Worm (Caenorhabditis elegans) whole organism, young adult: ENCODE results near the gene aqp-10.

Experiments
- C06A6.2 ChIP-seq: fragments of 200-800 bp; sonication (Bioruptor generic); conservative IDR thresholded peaks from 2 replicates; pipeline ENCODE4 v1.3.6; 2022; ENCODE audit warnings: missing genetic modification characterization, missing compliant biosample characterization
- D2030.7 ChIP-seq: fragments of 200-800 bp; sonication (Bioruptor generic); IDR thresholded peaks from 2 replicates; pipeline ENCODE4 v1.3.6; 2022; ENCODE audit warnings: missing genetic modification reagents, missing genetic modification characterization, missing compliant biosample characterization
- F10E7.11 ChIP-seq: sonication (generic microtip); optimal IDR thresholded peaks from 2 replicates; lab custom pipeline; 2017; ENCODE audit warnings: mild to moderate bottlenecking, missing genetic modification characterization, moderate library complexity, missing compliant biosample characterization
- F23B12.7 ChIP-seq: sonication (generic microtip); optimal IDR thresholded peaks from 2 replicates; lab custom pipeline; 2017; ENCODE audit warnings: missing genetic modification characterization, mild to moderate bottlenecking, missing compliant biosample characterization, antibody characterized with exemption, moderate library complexity; ENCODE audit not compliant: insufficient read depth
- F57A8.1 ChIP-seq: fragments of 200-800 bp; sonication (Bioruptor generic); optimal IDR thresholded peaks from 2 replicates; lab custom pipeline; 2018; ENCODE audit warnings: mild to moderate bottlenecking, missing genetic modification characterization, moderate library complexity, missing compliant biosample characterization
- K11D2.4 ChIP-seq: fragments of 200-800 bp; sonication (Bioruptor generic); IDR thresholded peaks from 2 replicates; pipeline ENCODE4 v1.3.6; 2022; ENCODE audit warnings: missing genetic modification reagents, missing genetic modification characterization, missing compliant biosample characterization
- T07F8.4 ChIP-seq: sonication (generic microtip); optimal IDR thresholded peaks from 2 replicates; lab custom pipeline; 2016; ENCODE audit warnings: mild to moderate bottlenecking, missing genetic modification characterization, moderate library complexity, missing compliant biosample characterization
- Y53G8AR.9 ChIP-seq: fragments of 200-800 bp; sonication (Bioruptor generic); conservative IDR thresholded peaks from 2 replicates; pipeline ENCODE4 v1.3.6; 2022; ENCODE audit warnings: missing genetic modification reagents, missing genetic modification characterization, missing compliant biosample characterization
- ZK185.1 ChIP-seq: sonication (generic microtip); optimal IDR thresholded peaks from 2 replicates; lab custom pipeline; 2016; ENCODE audit warnings: mild to moderate bottlenecking, missing genetic modification characterization, missing compliant biosample characterization; ENCODE audit not compliant: poor library complexity, severe bottlenecking
- aptf-2 ChIP-seq: fragments of 200-800 bp; sonication (Bioruptor generic); conservative IDR thresholded peaks from 2 replicates; pipeline ENCODE4 v1.3.6; 2022; ENCODE audit warnings: missing genetic modification reagents, missing genetic modification characterization, missing compliant biosample characterization
- attf-3 ChIP-seq: fragments of 200-800 bp; sonication (Bioruptor generic); conservative IDR thresholded peaks from 2 replicates; pipeline ENCODE4 v1.3.6; 2022; ENCODE audit warnings: missing genetic modification reagents, missing genetic modification characterization, missing compliant biosample characterization
- bed-2 ChIP-seq: fragments of 200-800 bp; sonication (Bioruptor generic); IDR thresholded peaks from 2 replicates; pipeline ENCODE4 v1.3.6; 2022; ENCODE audit warnings: missing genetic modification reagents, missing genetic modification characterization, missing compliant biosample characterization
- ceh-27 ChIP-seq: fragments of 200-800 bp; sonication (Bioruptor generic); optimal IDR thresholded peaks from 2 replicates; lab custom pipeline; 2018; ENCODE audit warnings: mild to moderate bottlenecking, missing genetic modification characterization, moderate library complexity, missing compliant biosample characterization
- die-1 ChIP-seq: sonication (generic microtip); optimal IDR thresholded peaks from 2 replicates; lab custom pipeline; 2016; ENCODE audit warnings: missing genotype, mild to moderate bottlenecking, missing genetic modification characterization, missing compliant biosample characterization
- dox-1 ChIP-seq: fragments of 200-800 bp; sonication (Bioruptor generic); IDR thresholded peaks from 2 replicates; pipeline ENCODE4 v1.3.6; 2022; ENCODE audit warnings: missing genetic modification reagents, missing genetic modification characterization, missing compliant biosample characterization
- dpl-1 ChIP-seq: fragments of 150-350 bp; optimal IDR thresholded peaks from 2 replicates; lab custom pipeline; 2014; ENCODE audit warnings: missing biosample characterization, missing genetic modification reagents, missing genetic modification characterization
- hlh-26 ChIP-seq: fragments of 200-800 bp; sonication (Bioruptor generic); conservative IDR thresholded peaks from 2 replicates; pipeline ENCODE4 v1.3.6; 2022; ENCODE audit warnings: missing genetic modification reagents, missing genetic modification characterization, missing compliant biosample characterization
- hmg-20 ChIP-seq: fragments of 200-800 bp; sonication (Bioruptor generic); IDR thresholded peaks from 2 replicates; pipeline ENCODE4 v1.3.6; 2022; ENCODE audit warnings: missing genetic modification reagents, missing genetic modification characterization, missing compliant biosample characterization
- lag-1 ChIP-seq: fragments of 200-800 bp; sonication (Bioruptor generic); IDR thresholded peaks from 2 replicates; pipeline ENCODE4 v1.3.6; 2022; ENCODE audit warnings: missing genetic modification reagents, missing genetic modification characterization, missing compliant biosample characterization
- let-526 ChIP-seq: fragments of 200-800 bp; sonication (Bioruptor generic); IDR thresholded peaks from 2 replicates; pipeline ENCODE4 v1.3.6; 2022; ENCODE audit warnings: missing genetic modification reagents, missing genetic modification characterization, missing compliant biosample characterization
- lin-26 ChIP-seq: fragments of 200-800 bp; sonication (Bioruptor generic); IDR thresholded peaks from 2 replicates; pipeline ENCODE4 v1.3.6; 2022; ENCODE audit warnings: missing genetic modification reagents, missing genetic modification characterization, missing compliant biosample characterization
- lin-40 ChIP-seq: sonication (generic microtip); optimal IDR thresholded peaks from 2 replicates; lab custom pipeline; 2016; ENCODE audit warnings: missing genetic modification characterization, mild to moderate bottlenecking, missing compliant biosample characterization, missing genotype, missing genetic modification reagents
- lsl-1 ChIP-seq: fragments of 200-800 bp; sonication (Bioruptor generic); optimal IDR thresholded peaks from 2 replicates; lab custom pipeline; 2018; ENCODE audit warnings: mild to moderate bottlenecking, missing genetic modification characterization, moderate library complexity, missing compliant biosample characterization
- madf-6 ChIP-seq: fragments of 200-800 bp; sonication (Bioruptor generic); IDR thresholded peaks from 2 replicates; pipeline ENCODE4 v1.3.6; 2022; ENCODE audit warnings: missing genetic modification reagents, missing genetic modification characterization, missing compliant biosample characterization
- mes-4 ChIP-seq: sonication (generic microtip); optimal IDR thresholded peaks from 2 replicates; lab custom pipeline; 2016; ENCODE audit warnings: missing genotype, missing genetic modification characterization, missing compliant biosample characterization
- nfyb-1 ChIP-seq: fragments of 200-800 bp; sonication (Bioruptor generic); IDR thresholded peaks from 2 replicates; pipeline ENCODE4 v1.3.6; 2022; ENCODE audit warnings: missing genetic modification reagents, missing genetic modification characterization, missing compliant biosample characterization
- nhr-179 ChIP-seq: sonication (generic microtip); optimal IDR thresholded peaks from 2 replicates; lab custom pipeline; 2016; ENCODE audit warnings: mild to moderate bottlenecking, missing genetic modification characterization, missing compliant biosample characterization
- sdz-38 ChIP-seq: sonication (generic microtip); optimal IDR thresholded peaks from 2 replicates; lab custom pipeline; 2016; ENCODE audit warnings: missing genotype, missing genetic modification characterization, missing compliant biosample characterization
- somi-1 ChIP-seq: fragments of 200-800 bp; sonication (Bioruptor generic); optimal IDR thresholded peaks from 2 replicates; lab custom pipeline; 2018; ENCODE audit warnings: mild to moderate bottlenecking, missing genetic modification characterization, missing compliant biosample characterization
- sptf-2 ChIP-seq: fragments of 200-800 bp; sonication (Bioruptor generic); optimal IDR thresholded peaks from 2 replicates; lab custom pipeline; 2018; ENCODE audit warnings: mild to moderate bottlenecking, missing genetic modification characterization, missing compliant biosample characterization
- tlf-1 ChIP-seq: fragments of 200-800 bp; sonication (Bioruptor generic); optimal IDR thresholded peaks from 2 replicates; lab custom pipeline; 2018; ENCODE audit warnings: mild to moderate bottlenecking, missing genetic modification characterization, missing compliant biosample characterization
- unc-130 ChIP-seq: sonication (generic microtip); optimal IDR thresholded peaks from 2 replicates; lab custom pipeline; 2016; ENCODE audit warnings: missing genetic modification reagents, missing genetic modification characterization, missing compliant biosample characterization
- ztf-22 ChIP-seq: fragments of 200-800 bp; sonication (Bioruptor generic); optimal IDR thresholded peaks from 2 replicates; lab custom pipeline; 2018; ENCODE audit warnings: mild to moderate bottlenecking, missing genetic modification characterization, moderate library complexity, missing compliant biosample characterization
- ztf-26 ChIP-seq: sonication (generic microtip); optimal IDR thresholded peaks from 2 replicates; lab custom pipeline; 2017; ENCODE audit warnings: missing genetic modification characterization, missing compliant biosample characterization
- ztf-3 ChIP-seq: fragments of 200-800 bp; sonication (Bioruptor generic); optimal IDR thresholded peaks from 2 replicates; lab custom pipeline; 2018; ENCODE audit warnings: mild to moderate bottlenecking, missing genetic modification characterization, missing compliant biosample characterization
- ztf-6 ChIP-seq: fragments of 200-800 bp; sonication (Bioruptor generic); IDR thresholded peaks from 2 replicates; pipeline ENCODE4 v1.3.6; 2022; ENCODE audit warnings: missing genetic modification reagents, missing genetic modification characterization, missing compliant biosample characterization

Gene aqp-10

ce11 chrII:9759382-9759781 lies 10.3 kb downstream of the aqp-10 start:
- TF ChIP-seq lsl-1 (GFP tag; lab: Kevin White, UChicago), result no peak
- TF ChIP-seq sdz-38, result no peak
- TF ChIP-seq F23B12.7 (tag; lab: Kevin White, UChicago), result no peak
- no peak for TF ChIP-seq lin-26 (GFP tag; lab: Robert Waterston, UW)
- TF ChIP-seq ztf-3 (GFP tag; lab: Kevin White, UChicago), result no peak
- TF ChIP-seq somi-1 (GFP tag; lab: Kevin White, UChicago), result no peak
- no peak for TF ChIP-seq unc-130 (GFP tag; lab: Kevin White, UChicago)
- no peak for TF ChIP-seq ztf-6 (GFP tag; lab: Robert Waterston, UW)
- TF ChIP-seq F57A8.1 (GFP tag; lab: Kevin White, UChicago), result no peak

ce11 chrII:9757651-9758282 lies 11.9 kb downstream of the aqp-10 start, which contains the start of gene shk-1:
TSS of gene shk-1 (plus strand) at chrII:9758232.
- TF ChIP-seq D2030.7 (GFP tag; lab: Robert Waterston, UW), result no peak
- TF ChIP-seq C06A6.2 (GFP tag; lab: Robert Waterston, UW), result no peak
- TF ChIP-seq hmg-20 (GFP tag; lab: Robert Waterston, UW), result no peak
- no peak for TF ChIP-seq hlh-26 (GFP tag; lab: Robert Waterston, UW)
- no peak for TF ChIP-seq Y53G8AR.9
- TF ChIP-seq madf-6, result no peak

ce11 chrII:9755425-9755824 lies 14.2 kb downstream of the aqp-10 start:
- TF ChIP-seq ztf-26 (tag; lab: Kevin White, UChicago) (no peak), let-526 (GFP tag; lab: Robert Waterston, UW) (no peak), aptf-2 (GFP tag; lab: Robert Waterston, UW) (no peak), T07F8.4 (no peak), ztf-22 (no peak), sdz-38 (no peak), dox-1 (GFP tag; lab: Robert Waterston, UW) (no peak), lin-40 (no peak), die-1 (tag; lab: Kevin White, UChicago) (no peak), sptf-2 (GFP tag; lab: Kevin White, UChicago) (no peak), ZK185.1 (no peak), dpl-1 (GFP tag; lab: Kevin White, UChicago) (no peak), K11D2.4 (GFP tag; lab: Robert Waterston, UW) (no peak), bed-2 (GFP tag; lab: Robert Waterston, UW) (no peak), nfyb-1 (no peak), F10E7.11 (tag; lab: Kevin White, UChicago) (no peak), ceh-27 (no peak)
- TF ChIP-seq, all 124 proteins: peak for 0

- no peak for TF ChIP-seq dox-1 (GFP tag; lab: Robert Waterston, UW)
- no peak for TF ChIP-seq Y53G8AR.9
- no peak for TF ChIP-seq nhr-179 (tag; lab: Kevin White, UChicago)
- TF ChIP-seq ztf-26 (tag; lab: Kevin White, UChicago), result no peak
- no peak for TF ChIP-seq ztf-22
- TF ChIP-seq lag-1, result no peak
- no peak for TF ChIP-seq tlf-1 (GFP tag; lab: Kevin White, UChicago)
- TF ChIP-seq mes-4, result no peak
- no peak for TF ChIP-seq attf-3 (GFP tag; lab: Robert Waterston, UW)
- TF ChIP-seq nfyb-1, result no peak
- TF ChIP-seq T07F8.4, result no peak
These were observed 15.9 kb downstream of the aqp-10 start, which contains the start of gene ZK1321.1 for ce11 chrII:9753730-9754129. TSS of gene ZK1321.1 (plus strand) at chrII:9754030.
